ENCODE assay signal across 3 worm cellular contexts in genomic region chrX:16631847-16632246, ce11.
TF ChIP-seq lines count a peak whose summit lies in the region.

No protein-coding gene starts in this region.

TF ChIP-seq in whole organism, L1 larva, 84 proteins besides CTCF, POLR2A, EP300 and RAD21:
- TF ChIP-seq ztf-4 (tag; optimal IDR thresholded peaks at IDR 0.05; lab: Kevin White, UChicago) (no peak), blmp-1 (tag; optimal IDR thresholded peaks at IDR 0.05; lab: Kevin White, UChicago) (peak; percentile 88)

TF ChIP-seq in whole organism, L2 larva, 48 proteins besides CTCF, POLR2A, EP300 and RAD21:
- TF ChIP-seq sma-3 (GFP tag; optimal IDR thresholded peaks at IDR 0.05; lab: Kevin White, UChicago) (no peak), blmp-1 (tag; optimal IDR thresholded peaks at IDR 0.05; lab: Kevin White, UChicago; ENCODE audit: insufficient read depth) (peak; percentile 94), skn-1 (tag; optimal IDR thresholded peaks at IDR 0.05; lab: Kevin White, UChicago) (no peak), nhr-21 (tag; optimal IDR thresholded peaks at IDR 0.05; lab: Kevin White, UChicago) (no peak)

TF ChIP-seq in whole organism, mixed stage, embryonic, 35 proteins besides CTCF, POLR2A, EP300 and RAD21:
- TF ChIP-seq blmp-1 (tag; optimal IDR thresholded peaks at IDR 0.05; lab: Kevin White, UChicago) = peak; percentile 82
- TF ChIP-seq ceh-39 (tag; optimal IDR thresholded peaks at IDR 0.05; lab: Kevin White, UChicago) = no peak

Comparison
In these comparisons a context has a peak if more than half of its experiments do, and no peak if none do; other contexts are left out.
1. Of the 22 proteins assayed by ChIP-seq in both whole organism, L1 larva and whole organism, L2 larva: peak only in whole organism, L1 larva: none; only in whole organism, L2 larva: none; in both: blmp-1; in neither: 21.